Worm (Caenorhabditis elegans) whole organism, L2 larva: ENCODE results near the gene popl-5.

Experiments used
- egl-27 ChIP-seq: sonication (generic microtip); optimal IDR thresholded peaks from 3 replicates; lab custom pipeline; 2017; ENCODE audit warnings: missing biosample characterization, missing genetic modification reagents, missing genetic modification characterization
- elt-3 ChIP-seq: sonication (generic microtip); optimal IDR thresholded peaks from 2 replicates; lab custom pipeline; 2017; ENCODE audit warnings: missing biosample characterization, missing genetic modification characterization
- lsy-2 ChIP-seq, 2 experiments: fragments of 150-350 bp in 1 of 2; sonication (generic microtip) in 1 of 2; optimal IDR thresholded peaks; 2 replicates each; lab custom pipeline; 2014 to 2017; ENCODE audit warnings: missing biosample characterization in 2 of 2, missing genetic modification characterization in 2 of 2
- nhr-25 ChIP-seq: fragments of 150-350 bp; sonication (generic microtip); optimal IDR thresholded peaks from 3 replicates; lab custom pipeline; 2014; ENCODE audit warnings: missing biosample characterization, missing genetic modification characterization
- skn-1 ChIP-seq: sonication (generic microtip); optimal IDR thresholded peaks from 2 replicates; lab custom pipeline; 2017; ENCODE audit warnings: missing biosample characterization, missing genetic modification characterization
- unc-62 ChIP-seq: fragments of 150-350 bp; optimal IDR thresholded peaks from 2 replicates; lab custom pipeline; 2014; ENCODE audit warnings: missing biosample characterization, missing genetic modification reagents, missing genetic modification characterization

DNA sequence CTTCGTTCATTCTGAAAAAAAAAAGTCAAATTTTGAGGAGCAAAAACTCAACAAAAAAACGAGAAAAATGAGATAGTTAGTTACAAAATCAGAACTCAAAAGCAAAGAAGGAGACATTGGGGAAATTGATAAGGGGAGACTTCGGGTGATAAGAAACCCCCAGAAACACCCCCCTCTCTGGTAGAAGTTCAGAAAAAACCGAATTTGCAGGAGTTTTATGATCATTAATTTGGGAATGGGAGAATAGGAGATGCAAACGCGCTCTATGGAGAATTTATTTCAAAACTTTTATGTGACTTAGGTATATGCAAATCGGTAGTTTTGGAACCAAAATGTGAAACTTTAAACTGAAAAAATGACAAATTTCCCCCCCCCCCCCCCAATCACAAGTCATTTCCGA, 44.6 kb downstream of the popl-5 start, which contains the start of gene sbp-1:
- no peak for TF ChIP-seq unc-62 (GFP tag; lab: Kevin White, UChicago)
- no peak for TF ChIP-seq skn-1
- TF ChIP-seq egl-27, result no peak
- no peak for TF ChIP-seq lsy-2 (tag; optimal IDR thresholded peaks at IDR 0.05; lab: Kevin White, UChicago)
- TF ChIP-seq nhr-25 (tag; lab: Kevin White, UChicago), result no peak
- TF ChIP-seq elt-3 (tag; lab: Kevin White, UChicago), result no peak
